Worm (Caenorhabditis elegans) whole organism, L4/young adult: Measurements from ENCODE around the gene C08B11.9.

ENCODE experiments used
- dao-5 ChIP-seq: sonication (generic microtip); optimal IDR thresholded peaks from 2 replicates; lab custom pipeline; 2016; ENCODE audit warnings: missing genotype, missing genetic modification characterization, moderate library complexity, missing compliant biosample characterization
- him-1 ChIP-seq: sonication (generic microtip); optimal IDR thresholded peaks from 2 replicates; lab custom pipeline; 2016; ENCODE audit warnings: missing genotype, missing genetic modification reagents, missing genetic modification characterization, missing compliant biosample characterization

DNA sequence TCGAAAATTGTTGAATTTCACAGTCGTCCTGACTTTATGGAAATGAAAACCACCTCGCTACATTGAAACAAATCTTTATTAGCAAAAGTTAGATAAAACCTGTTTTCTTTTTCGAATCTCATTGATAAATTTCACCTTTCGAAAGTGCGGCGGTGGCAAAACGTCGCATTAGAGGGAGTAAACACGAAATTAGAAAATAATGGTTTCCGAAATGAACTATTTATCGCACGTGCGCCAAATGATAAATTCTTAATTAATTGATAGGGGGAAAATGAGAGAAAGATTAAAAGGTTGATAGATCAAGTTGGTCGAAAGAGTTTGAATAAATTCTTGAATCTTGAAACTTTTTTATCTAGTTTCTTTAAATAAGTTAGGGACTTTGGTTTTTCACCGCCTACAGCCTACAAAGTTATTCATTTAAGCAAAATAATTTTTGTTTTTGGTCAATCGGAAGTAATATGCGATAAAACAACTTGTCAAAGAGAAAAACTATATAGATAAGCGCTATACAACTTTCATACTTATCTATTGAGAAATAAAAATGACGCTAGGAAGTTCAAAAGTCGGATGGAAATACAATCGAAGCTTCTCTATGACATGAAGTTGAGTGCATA is 33.1 kb upstream of the C08B11.9 start:
- TF ChIP-seq him-1 (tag; lab: Kevin White, UChicago) = no peak
- TF ChIP-seq dao-5 (tag; lab: Kevin White, UChicago) = no peak
